Worm (Caenorhabditis elegans) whole organism, late embryonic: Measurements from ENCODE around the gene unc-53.

Experiments used
- ama-1 ChIP-seq: fragments of 150-350 bp; optimal IDR thresholded peaks from 2 replicates; lab custom pipeline; 2014
- ceh-19 ChIP-seq: fragments of 200-800 bp; sonication (Bioruptor generic); optimal IDR thresholded peaks from 2 replicates; lab custom pipeline; 2018; ENCODE audit warnings: mild to moderate bottlenecking, missing genetic modification characterization, missing compliant biosample characterization
- ceh-9 ChIP-seq: sonication (generic microtip); optimal IDR thresholded peaks from 2 replicates; lab custom pipeline; 2016; ENCODE audit warnings: mild to moderate bottlenecking, missing genetic modification characterization, inconsistent platforms, missing compliant biosample characterization
- dve-1 ChIP-seq: sonication (generic microtip); optimal IDR thresholded peaks from 2 replicates; lab custom pipeline; 2017; ENCODE audit warnings: antibody characterized with exemption, mild to moderate bottlenecking, missing genetic modification characterization, missing compliant biosample characterization
- elt-2 ChIP-seq: sonication (generic microtip); optimal IDR thresholded peaks from 2 replicates; lab custom pipeline; 2016; ENCODE audit warnings: missing genetic modification reagents, missing genetic modification characterization, missing compliant biosample characterization
- eyg-1 ChIP-seq: sonication (generic microtip); optimal IDR thresholded peaks from 2 replicates; lab custom pipeline; 2016; ENCODE audit warnings: missing genotype, missing genetic modification characterization, missing compliant biosample characterization
- pha-4 ChIP-seq: fragments of 150-350 bp; optimal IDR thresholded peaks from 2 replicates; lab custom pipeline; 2018; ENCODE audit warnings: missing biosample characterization, missing genetic modification reagents, missing genetic modification characterization
- pqm-1 ChIP-seq: sonication (generic microtip); optimal IDR thresholded peaks from 2 replicates; lab custom pipeline; 2016; ENCODE audit warnings: missing genetic modification characterization, missing compliant biosample characterization
- ttx-3 ChIP-seq: sonication (generic microtip); optimal IDR thresholded peaks from 2 replicates; lab custom pipeline; 2016; ENCODE audit warnings: missing genetic modification reagents, missing genetic modification characterization, missing compliant biosample characterization

ce11 chrII:11030297-11030696, 59.0 kb downstream of the unc-53 start, which contains the start of gene nlp-18:
- no peak for TF ChIP-seq pha-4
- TF ChIP-seq dve-1, result no peak
- TF ChIP-seq pqm-1 (tag; lab: Kevin White, UChicago), result no peak
- TF ChIP-seq eyg-1 (tag; lab: Kevin White, UChicago), result no peak
- TF ChIP-seq ttx-3 (tag; lab: Kevin White, UChicago), result no peak
- no peak for TF ChIP-seq ceh-9 (tag; lab: Kevin White, UChicago)
- TF ChIP-seq ama-1 (lab: Kevin White, UChicago), result no peak
- no peak for TF ChIP-seq elt-2 (tag; lab: Kevin White, UChicago)
- TF ChIP-seq ceh-19 (GFP tag; lab: Kevin White, UChicago), result no peak
